Worm (Caenorhabditis elegans) whole organism, L3 larva: ENCODE results near the gene cgh-1.

Experiments used
- R02D3.7 ChIP-seq: fragments of 150-350 bp; optimal IDR thresholded peaks from 2 replicates; lab custom pipeline; 2014; ENCODE audit warnings: missing biosample characterization, missing genetic modification characterization
- ZK546.5 ChIP-seq: sonication (generic microtip); optimal IDR thresholded peaks from 2 replicates; lab custom pipeline; 2017; ENCODE audit warnings: missing biosample characterization, missing genetic modification characterization
- aly-2 ChIP-seq: fragments of 150-350 bp; optimal IDR thresholded peaks from 2 replicates; lab custom pipeline; 2014; ENCODE audit warnings: missing biosample characterization, missing genetic modification characterization
- ama-1 ChIP-seq: fragments of 150-350 bp; optimal IDR thresholded peaks from 2 replicates; lab custom pipeline; 2018
- ceh-16 ChIP-seq: sonication (generic microtip); optimal IDR thresholded peaks from 2 replicates; lab custom pipeline; 2017; ENCODE audit warnings: missing biosample characterization, missing genetic modification characterization
- ceh-28 ChIP-seq: fragments of 150-350 bp; optimal IDR thresholded peaks from 2 replicates; lab custom pipeline; 2014; ENCODE audit warnings: missing biosample characterization, missing genetic modification reagents, missing genetic modification characterization
- ceh-82 ChIP-seq: fragments of 150-350 bp; optimal IDR thresholded peaks from 2 replicates; lab custom pipeline; 2014; ENCODE audit warnings: missing biosample characterization, missing genetic modification characterization
- ceh-9 ChIP-seq: sonication (generic microtip); optimal IDR thresholded peaks from 2 replicates; lab custom pipeline; 2018; ENCODE audit warnings: missing biosample characterization, missing genetic modification characterization
- daf-12 ChIP-seq: fragments of 150-350 bp; optimal IDR thresholded peaks from 2 replicates; lab custom pipeline; 2014; ENCODE audit warnings: missing biosample characterization, missing genetic modification reagents, missing genetic modification characterization
- egl-27 ChIP-seq: sonication (generic microtip); optimal IDR thresholded peaks from 4 replicates; lab custom pipeline; 2017; ENCODE audit warnings: missing biosample characterization, missing genetic modification reagents, missing genetic modification characterization
- elt-1 ChIP-seq: fragments of 150-350 bp; optimal IDR thresholded peaks from 2 replicates; lab custom pipeline; 2014; ENCODE audit warnings: missing biosample characterization, missing genetic modification characterization
- elt-2 ChIP-seq: sonication (generic microtip); optimal IDR thresholded peaks from 2 replicates; lab custom pipeline; 2016; ENCODE audit warnings: missing genetic modification reagents, mild to moderate bottlenecking, missing genetic modification characterization, missing compliant biosample characterization
- elt-3 ChIP-seq, 3 experiments: fragments of 150-350 bp in 1 of 3; sonication (generic microtip) in 2 of 3; optimal IDR thresholded peaks; 2 replicates in 2 of 3; 4 replicates in 1 of 3; lab custom pipeline; 2014 to 2017; ENCODE audit warnings: missing biosample characterization in 3 of 3, missing genetic modification characterization in 3 of 3
- fkh-10 ChIP-seq: sonication (generic microtip); optimal IDR thresholded peaks from 2 replicates; lab custom pipeline; 2017; ENCODE audit warnings: missing biosample characterization, missing genetic modification reagents, missing genetic modification characterization
- fkh-2 ChIP-seq: fragments of 150-350 bp; optimal IDR thresholded peaks from 2 replicates; lab custom pipeline; 2014; ENCODE audit warnings: missing biosample characterization, missing genetic modification reagents, missing genetic modification characterization
- hmg-11 ChIP-seq: sonication (generic microtip); optimal IDR thresholded peaks from 2 replicates; lab custom pipeline; 2016; ENCODE audit warnings: missing genetic modification characterization, missing compliant biosample characterization
- lin-15B ChIP-seq: fragments of 150-350 bp; optimal IDR thresholded peaks from 2 replicates; lab custom pipeline; 2014; ENCODE audit warnings: missing biosample characterization, missing genetic modification characterization
- lin-39 ChIP-seq: fragments of 150-350 bp; optimal IDR thresholded peaks from 2 replicates; lab custom pipeline; 2018; ENCODE audit warnings: missing biosample characterization, missing genetic modification reagents, missing genetic modification characterization
- mdl-1 ChIP-seq: fragments of 150-350 bp; optimal IDR thresholded peaks from 2 replicates; lab custom pipeline; 2014; ENCODE audit warnings: missing biosample characterization, missing genetic modification characterization
- nfya-1 ChIP-seq: sonication (generic microtip); optimal IDR thresholded peaks from 2 replicates; lab custom pipeline; 2017; ENCODE audit warnings: missing genetic modification characterization, mild to moderate bottlenecking, missing compliant biosample characterization, antibody characterized with exemption, moderate library complexity; ENCODE audit not compliant: insufficient read depth
- nhr-11 ChIP-seq: fragments of 150-350 bp; optimal IDR thresholded peaks from 2 replicates; lab custom pipeline; 2014; ENCODE audit warnings: missing biosample characterization, missing genetic modification characterization
- nhr-12 ChIP-seq: fragments of 150-350 bp; optimal IDR thresholded peaks from 2 replicates; lab custom pipeline; 2014; ENCODE audit warnings: missing biosample characterization, missing genetic modification characterization
- nhr-237 ChIP-seq: fragments of 150-350 bp; optimal IDR thresholded peaks from 2 replicates; lab custom pipeline; 2014; ENCODE audit warnings: missing biosample characterization, missing genetic modification characterization
- nhr-25 ChIP-seq: sonication (generic microtip); optimal IDR thresholded peaks from 2 replicates; lab custom pipeline; 2017; ENCODE audit warnings: missing biosample characterization, missing genetic modification characterization
- nhr-28 ChIP-seq: fragments of 150-350 bp; optimal IDR thresholded peaks from 2 replicates; lab custom pipeline; 2014; ENCODE audit warnings: missing biosample characterization, missing genetic modification characterization
- nhr-43 ChIP-seq: sonication (generic microtip); optimal IDR thresholded peaks from 2 replicates; lab custom pipeline; 2016; ENCODE audit warnings: mild to moderate bottlenecking, missing genetic modification characterization, missing compliant biosample characterization; ENCODE audit not compliant: poor library complexity, severe bottlenecking
- nhr-67 ChIP-seq: fragments of 150-350 bp; optimal IDR thresholded peaks from 2 replicates; lab custom pipeline; 2014; ENCODE audit warnings: missing biosample characterization, missing genetic modification characterization
- nhr-76 ChIP-seq: fragments of 150-350 bp; sonication (generic microtip); optimal IDR thresholded peaks from 5 replicates; lab custom pipeline; 2014; ENCODE audit warnings: missing biosample characterization, missing genetic modification characterization
- nhr-77 ChIP-seq: fragments of 150-350 bp; optimal IDR thresholded peaks from 2 replicates; lab custom pipeline; 2014; ENCODE audit warnings: missing biosample characterization, missing genetic modification characterization
- pha-4 ChIP-seq: fragments of 150-350 bp; optimal IDR thresholded peaks from 2 replicates; lab custom pipeline; 2014; ENCODE audit warnings: missing biosample characterization, missing genetic modification reagents, missing genetic modification characterization
- pqm-1 ChIP-seq: fragments of 150-350 bp; optimal IDR thresholded peaks from 2 replicates; lab custom pipeline; 2017; ENCODE audit warnings: missing biosample characterization, missing genetic modification characterization, inconsistent platforms
- skn-1 ChIP-seq: fragments of 150-350 bp; optimal IDR thresholded peaks from 2 replicates; lab custom pipeline; 2014; ENCODE audit warnings: missing biosample characterization, missing genetic modification characterization
- tbx-2 ChIP-seq: sonication (generic microtip); optimal IDR thresholded peaks from 2 replicates; lab custom pipeline; 2016; ENCODE audit warnings: mild to moderate bottlenecking, missing genetic modification characterization, missing compliant biosample characterization
- unc-39 ChIP-seq: sonication (generic microtip); optimal IDR thresholded peaks from 4 replicates; lab custom pipeline; 2017; ENCODE audit warnings: missing biosample characterization, missing genetic modification characterization
- zag-1 ChIP-seq: fragments of 150-350 bp; optimal IDR thresholded peaks from 2 replicates; lab custom pipeline; 2014; ENCODE audit warnings: missing biosample characterization, missing genetic modification characterization
- ztf-11 ChIP-seq: fragments of 150-350 bp; optimal IDR thresholded peaks from 2 replicates; lab custom pipeline; 2014; ENCODE audit warnings: missing biosample characterization, missing genetic modification characterization
- ztf-4 ChIP-seq: fragments of 150-350 bp; optimal IDR thresholded peaks from 2 replicates; lab custom pipeline; 2014; ENCODE audit warnings: missing biosample characterization, missing genetic modification characterization

Gene cgh-1

DNA sequence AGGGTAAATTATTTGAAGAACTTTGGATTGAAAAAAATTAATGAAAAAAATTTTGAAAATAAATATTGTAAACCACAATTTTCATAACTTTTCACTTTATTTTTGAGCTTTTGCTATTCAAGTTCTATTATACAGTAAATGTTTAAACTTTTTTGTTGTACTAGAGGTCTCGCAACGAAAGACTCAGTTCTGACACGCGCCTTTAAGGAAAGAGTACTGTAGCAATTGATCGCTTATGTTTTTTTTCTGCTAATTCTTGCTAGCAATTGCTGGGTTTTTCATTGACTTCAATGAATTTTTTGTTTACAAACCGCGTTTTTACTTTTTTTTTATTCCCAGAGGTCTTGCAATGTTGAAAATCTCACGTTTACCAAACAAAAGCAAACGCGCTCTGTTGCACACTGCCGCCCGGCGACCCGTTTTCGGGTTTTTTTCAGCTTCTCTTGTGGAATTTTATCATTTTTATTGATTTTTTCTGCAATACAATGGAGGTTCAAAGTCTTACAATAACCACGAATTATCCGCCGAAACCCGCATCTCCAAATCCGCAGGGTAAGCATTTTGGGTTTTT is 34.1 kb downstream of the cgh-1 start, which contains the start of gene H14A12.3:
Gene H14A12.3 (plus strand): TSS at position 360 of the 571 bp plus-strand sequence.
- TF ChIP-seq ztf-4: no peak
- no peak for TF ChIP-seq tbx-2
- TF ChIP-seq skn-1 (tag; lab: Kevin White, UChicago): no peak
- peak; percentile 83 for TF ChIP-seq pha-4 (tag; lab: Kevin White, UChicago)
- no peak for TF ChIP-seq ztf-11
- no peak for TF ChIP-seq lin-39 (tag; lab: Kevin White, UChicago)
- peak; percentile 12 for TF ChIP-seq elt-2
- no peak for TF ChIP-seq mdl-1 (tag; lab: Kevin White, UChicago)
- no peak for TF ChIP-seq ZK546.5 (tag; lab: Kevin White, UChicago)
- no peak for TF ChIP-seq R02D3.7 (tag; lab: Kevin White, UChicago)
- TF ChIP-seq ceh-82 (tag; lab: Kevin White, UChicago): no peak
- TF ChIP-seq nhr-237 (tag; lab: Kevin White, UChicago): no peak
- peak; percentile 40 for TF ChIP-seq nfya-1
- TF ChIP-seq hmg-11 (tag; lab: Kevin White, UChicago): no peak
- peak; percentile 23 for TF ChIP-seq ama-1 (lab: Kevin White, UChicago)
- no peak for TF ChIP-seq unc-39 (tag; lab: Kevin White, UChicago)
- TF ChIP-seq ceh-28: no peak
- TF ChIP-seq nhr-76: no peak
- TF ChIP-seq egl-27: no peak
- TF ChIP-seq nhr-43 (tag; lab: Kevin White, UChicago): no peak
- TF ChIP-seq nhr-28 (tag; lab: Kevin White, UChicago): no peak
- TF ChIP-seq lin-15B (tag; lab: Kevin White, UChicago): peak; percentile 17
- TF ChIP-seq pqm-1 (tag; lab: Kevin White, UChicago): no peak

DNA sequence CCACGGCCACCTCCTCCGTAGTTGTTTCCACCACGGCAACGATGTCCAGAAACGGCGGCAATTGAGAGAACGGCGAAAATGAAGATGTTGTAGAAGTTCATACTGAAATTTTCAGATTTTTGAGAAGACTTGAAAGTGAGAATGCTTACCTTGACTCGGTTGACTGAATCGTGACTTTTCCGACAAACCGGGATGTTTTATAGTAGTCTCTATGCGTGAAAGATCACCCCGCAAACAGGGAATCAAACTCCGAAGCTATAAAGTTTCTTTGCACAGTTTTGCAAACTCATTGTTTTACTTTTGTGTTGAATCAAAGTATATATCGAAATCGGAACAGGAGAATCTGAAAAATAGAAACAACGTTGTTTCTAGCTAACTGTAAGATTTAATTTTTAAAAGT is 35.3 kb downstream of the cgh-1 start, which contains the start of gene fipr-20:
Gene fipr-20 (minus strand): TSS at position 101 of the 400 bp plus-strand sequence.
- TF ChIP-seq nhr-77 (tag; lab: Kevin White, UChicago) (no peak), hmg-11 (tag; lab: Kevin White, UChicago) (no peak), elt-3 (tag; optimal IDR thresholded peaks at IDR 0.05; lab: Kevin White, UChicago) (no peak), ceh-82 (tag; lab: Kevin White, UChicago) (no peak), zag-1 (no peak), nhr-12 (tag; lab: Kevin White, UChicago) (no peak), fkh-2 (no peak), nhr-11 (tag; lab: Kevin White, UChicago) (no peak), elt-1 (no peak), ceh-9 (tag; lab: Kevin White, UChicago) (no peak), egl-27 (no peak), nhr-25 (no peak), tbx-2 (no peak), nhr-67 (tag; lab: Kevin White, UChicago) (no peak), ceh-16 (no peak)

DNA sequence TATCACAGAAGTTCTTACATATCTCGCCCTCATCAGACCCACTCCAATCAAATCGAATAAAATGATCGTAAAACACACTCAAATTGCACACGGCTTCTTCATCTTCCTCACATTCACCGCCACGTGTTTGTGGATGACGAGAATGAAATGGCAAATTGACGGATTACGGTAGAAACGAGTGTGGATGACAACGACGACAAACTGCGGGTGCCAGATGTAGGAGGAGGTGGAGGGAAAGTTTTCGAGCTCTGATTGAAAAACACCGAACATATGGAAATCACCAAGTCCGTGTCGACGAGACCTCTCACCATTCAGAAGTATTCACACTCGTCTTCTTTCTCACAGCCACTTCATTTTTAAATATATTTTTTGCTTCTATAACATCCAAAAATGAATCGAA is 37.6 kb downstream of the cgh-1 start, which contains the start of gene mls-1:
Gene mls-1 (plus strand): TSS at position 324 of the 400 bp plus-strand sequence.
- no peak for TF ChIP-seq daf-12 (tag; lab: Kevin White, UChicago)
- TF ChIP-seq pha-4 (tag; lab: Kevin White, UChicago): no peak
- no peak for TF ChIP-seq fkh-10 (GFP tag; lab: Kevin White, UChicago)
- no peak for TF ChIP-seq unc-39 (tag; lab: Kevin White, UChicago)
- TF ChIP-seq aly-2 (tag; lab: Kevin White, UChicago): no peak
- TF ChIP-seq elt-1: no peak
- TF ChIP-seq nhr-77 (tag; lab: Kevin White, UChicago): no peak

DNA sequence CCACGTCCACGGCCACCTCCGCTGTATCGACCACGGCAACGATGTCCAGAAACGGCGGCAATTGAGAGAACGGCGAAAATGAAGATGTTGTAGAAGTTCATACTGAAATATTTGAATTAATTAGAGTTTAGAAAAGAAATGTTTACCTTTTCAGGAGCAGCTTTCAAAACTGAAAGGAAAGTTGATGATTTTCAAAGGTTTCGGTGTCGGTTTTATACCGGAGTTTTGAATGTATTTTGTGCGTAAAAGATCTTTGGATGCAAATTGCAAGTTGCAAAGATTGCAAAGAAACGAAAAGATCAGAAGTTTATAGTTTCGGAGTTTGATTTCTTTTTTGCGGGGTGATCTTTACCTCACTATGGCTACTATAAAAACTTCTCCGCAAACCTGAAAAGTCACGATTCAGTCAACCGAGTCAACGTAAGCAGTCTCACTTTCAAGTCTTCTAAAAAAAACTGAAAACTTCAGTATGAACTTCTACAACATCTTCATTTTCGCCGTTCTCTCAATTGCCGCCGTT is 38.7 kb downstream of the cgh-1 start, which contains the start of the genes fipr-19 and fipr-18:
Gene fipr-19 (minus strand): TSS at position 101 of the 520 bp plus-strand sequence.
Gene fipr-18 (plus strand): TSS at position 470 of the 520 bp plus-strand sequence.
- TF ChIP-seq nhr-11 (tag; lab: Kevin White, UChicago) (no peak), ceh-9 (tag; lab: Kevin White, UChicago) (no peak), ztf-4 (no peak), aly-2 (tag; lab: Kevin White, UChicago) (no peak), nfya-1 (no peak), nhr-43 (tag; lab: Kevin White, UChicago) (no peak), nhr-12 (tag; lab: Kevin White, UChicago) (no peak)
